Worm (Caenorhabditis elegans) whole organism, mixed stage, embryonic: ENCODE results near the gene spin-2.

Experiments used
- ces-1 ChIP-seq: fragments of 150-350 bp; optimal IDR thresholded peaks from 2 replicates; lab custom pipeline; 2014; ENCODE audit warnings: missing biosample characterization, missing genetic modification reagents, missing genetic modification characterization
- elt-3 ChIP-seq: fragments of 150-350 bp; optimal IDR thresholded peaks from 2 replicates; lab custom pipeline; 2014; ENCODE audit warnings: missing biosample characterization, missing genetic modification characterization
- ham-2 ChIP-seq: fragments of 200-800 bp; sonication (Bioruptor generic); optimal IDR thresholded peaks from 2 replicates; lab custom pipeline; 2018; ENCODE audit warnings: mild to moderate bottlenecking, missing genetic modification characterization, missing compliant biosample characterization
- mab-5 ChIP-seq: fragments of 150-350 bp; optimal IDR thresholded peaks from 2 replicates; lab custom pipeline; 2014; ENCODE audit warnings: missing biosample characterization, missing genetic modification characterization
- sptf-1 ChIP-seq: sonication (generic microtip); optimal IDR thresholded peaks from 2 replicates; lab custom pipeline; 2017; ENCODE audit warnings: mild to moderate bottlenecking, missing genetic modification characterization, moderate library complexity, missing compliant biosample characterization
- unc-62 ChIP-seq: fragments of 150-350 bp; optimal IDR thresholded peaks from 2 replicates; lab custom pipeline; 2014; ENCODE audit warnings: missing biosample characterization, missing genetic modification reagents, missing genetic modification characterization

DNA sequence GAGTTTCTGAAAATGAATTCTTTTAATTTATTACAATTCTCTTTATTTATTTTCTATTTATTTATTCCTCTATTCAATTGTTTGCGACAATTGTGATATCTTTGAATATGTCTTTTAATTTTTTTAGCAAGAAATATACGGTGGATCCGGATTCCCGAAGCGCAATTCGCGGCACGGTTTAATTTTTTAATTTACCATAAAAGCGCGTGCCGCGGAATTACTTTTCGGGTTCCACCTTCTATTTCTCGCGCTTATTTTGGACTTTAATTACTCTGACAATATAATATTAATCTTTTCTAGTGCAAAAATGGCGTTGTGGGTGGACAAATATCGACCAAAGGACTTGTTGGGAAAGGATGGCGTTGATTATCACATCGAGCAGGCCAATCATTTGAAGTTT, 8.7 kb downstream of the spin-2 start, which contains the start of gene rfc-3:
- no peak for TF ChIP-seq ces-1 (GFP tag; lab: Kevin White, UChicago)
- TF ChIP-seq sptf-1 (tag; lab: Kevin White, UChicago) = no peak
- TF ChIP-seq unc-62 = no peak
- no peak for TF ChIP-seq ham-2
- no peak for TF ChIP-seq elt-3
- TF ChIP-seq mab-5 (tag; lab: Kevin White, UChicago) = no peak
